Fruit fly (Drosophila melanogaster): ENCODE results near the gene Mst84Dd.

DNA sequence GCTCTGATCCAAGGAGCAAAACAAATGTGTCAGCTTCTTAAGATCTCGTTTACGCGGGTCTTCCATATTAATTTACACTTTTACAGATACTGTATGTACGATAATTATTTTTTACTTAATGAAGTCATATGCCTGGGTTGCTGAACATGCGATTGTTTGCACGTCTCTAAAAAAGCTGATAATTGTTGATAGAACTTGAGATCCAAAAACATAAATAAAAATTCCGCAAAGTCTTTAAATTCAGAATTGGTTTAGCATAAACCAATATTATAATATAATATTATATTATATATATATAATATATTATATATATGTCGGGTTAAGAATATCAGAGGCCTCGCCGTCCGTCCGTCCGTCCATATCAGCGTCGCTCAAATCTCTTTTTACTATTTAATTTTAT is 14.1 kb downstream of the Mst84Dd start, which contains the start of gene CG43290:
- TF ChIP-seq OdsH (GFP tag; optimal IDR thresholded peaks at IDR 0.05): no peak
- no peak for TF ChIP-seq dsf (GFP tag; optimal IDR thresholded peaks at IDR 0.05; ENCODE audit: borderline replicate concordance)
- TF ChIP-seq brk (GFP tag; optimal IDR thresholded peaks at IDR 0.05): no peak
- no peak for TF ChIP-seq usp (GFP tag; optimal IDR thresholded peaks at IDR 0.05)
- TF ChIP-seq Mio (GFP tag; optimal IDR thresholded peaks at IDR 0.05): no peak
- TF ChIP-seq Jra (GFP tag; optimal IDR thresholded peaks at IDR 0.05): no peak
- TF ChIP-seq br (GFP tag; optimal IDR thresholded peaks at IDR 0.05): no peak
- no peak for TF ChIP-seq lola (GFP tag; optimal IDR thresholded peaks at IDR 0.05)
- no peak for TF ChIP-seq foxo (GFP tag; optimal IDR thresholded peaks at IDR 0.05)
- no peak for TF ChIP-seq Dfd (GFP tag; optimal IDR thresholded peaks at IDR 0.05)
- TF ChIP-seq pan (optimal IDR thresholded peaks at IDR 0.05): no peak
- no peak for TF ChIP-seq Vsx2 (GFP tag; optimal IDR thresholded peaks at IDR 0.05; ENCODE audit: partially characterized antibody)
- no peak for TF ChIP-seq N (GFP tag; optimal IDR thresholded peaks at IDR 0.05)

All from whole organism, wandering third instar larva.